Fruit fly (Drosophila melanogaster): ENCODE measurements around the gene CG7382.

CG7382 gene

DNA sequence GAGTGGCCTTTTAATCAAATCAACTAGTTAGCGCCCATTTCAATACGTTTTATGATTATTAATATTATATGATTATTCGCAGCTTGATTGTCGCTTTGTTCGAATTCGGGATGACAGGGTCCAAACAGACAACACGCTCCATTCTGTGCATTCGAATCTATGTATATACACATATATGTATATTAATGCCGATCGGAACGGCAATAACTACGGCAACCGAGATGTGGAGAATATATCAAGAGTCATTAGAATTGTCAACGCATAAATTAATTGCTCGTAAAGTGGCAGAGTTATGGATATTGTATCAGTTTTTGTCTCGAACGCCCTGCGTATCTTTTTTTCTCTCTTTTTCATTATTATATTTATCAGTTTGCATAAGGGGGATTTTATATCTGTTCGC, 16.8 kb downstream of the CG7382 start:
- TF ChIP-seq psq (GFP tag; optimal IDR thresholded peaks at IDR 0.05) (no peak), Dfd (GFP tag; optimal IDR thresholded peaks at IDR 0.05) (no peak), CrebA (GFP tag; optimal IDR thresholded peaks at IDR 0.05; ENCODE audit: borderline replicate concordance) (no peak), GATAd (GFP tag; optimal IDR thresholded peaks at IDR 0.05) (no peak)

DNA sequence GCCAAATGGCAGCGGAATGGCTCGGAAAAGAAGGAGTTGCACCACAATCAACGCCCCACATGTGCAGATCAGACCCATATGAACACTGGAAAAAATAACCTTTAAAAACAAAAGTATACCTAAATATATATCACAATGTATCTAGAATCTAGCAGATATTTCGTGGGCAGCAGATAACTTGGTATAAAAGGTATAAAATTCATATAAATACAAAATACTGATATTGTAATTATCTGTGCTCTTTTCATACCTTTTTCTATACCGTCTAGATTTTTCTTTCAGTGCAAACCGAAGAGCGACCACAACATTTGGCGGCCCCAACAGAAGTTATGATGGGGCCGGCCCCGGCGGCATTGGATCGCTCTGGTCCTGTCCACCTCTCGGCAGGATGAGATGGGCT, 18.4 kb downstream of the CG7382 start:
- TF ChIP-seq lola (GFP tag; optimal IDR thresholded peaks at IDR 0.05) = no peak
- no peak for TF ChIP-seq Vsx2 (GFP tag; optimal IDR thresholded peaks at IDR 0.05; ENCODE audit: partially characterized antibody)
- no peak for TF ChIP-seq dl (GFP tag; optimal IDR thresholded peaks at IDR 0.05; ENCODE audit: insufficient read depth in 1 of 2, partially characterized antibody in 2 of 2)
- peak; percentile 80 for TF ChIP-seq ey (GFP tag; optimal IDR thresholded peaks at IDR 0.05)
- TF ChIP-seq Mio (GFP tag; optimal IDR thresholded peaks at IDR 0.05) = no peak
- TF ChIP-seq GATAd (GFP tag; optimal IDR thresholded peaks at IDR 0.05) = no peak
- TF ChIP-seq CG9705 (GFP tag; optimal IDR thresholded peaks at IDR 0.05) = peak; percentile 45
- peak; percentile 37 for TF ChIP-seq tai (GFP tag; optimal IDR thresholded peaks at IDR 0.05)
- peak; percentile 37 for TF ChIP-seq dmrt93B (GFP tag; optimal IDR thresholded peaks at IDR 0.05)
- no peak for TF ChIP-seq Myc (optimal IDR thresholded peaks at IDR 0.05)
- no peak for TF ChIP-seq dsf (GFP tag; optimal IDR thresholded peaks at IDR 0.05; ENCODE audit: borderline replicate concordance)
- no peak for TF ChIP-seq Hr78 (GFP tag; optimal IDR thresholded peaks at IDR 0.05)
- TF ChIP-seq Jra (GFP tag; optimal IDR thresholded peaks at IDR 0.05) = peak; percentile 70
- peak; percentile 83 for TF ChIP-seq HLH106 (tag; optimal IDR thresholded peaks at IDR 0.05)
- TF ChIP-seq foxo (GFP tag; optimal IDR thresholded peaks at IDR 0.05) = peak in 1 of 2 experiments; percentile 81
- no peak for TF ChIP-seq Dif (GFP tag; optimal IDR thresholded peaks at IDR 0.05; ENCODE audit: partially characterized antibody)
- peak; percentile 72 for TF ChIP-seq psq (GFP tag; optimal IDR thresholded peaks at IDR 0.05)
- no peak for TF ChIP-seq usp (GFP tag; optimal IDR thresholded peaks at IDR 0.05)
- no peak for TF ChIP-seq Dfd (GFP tag; optimal IDR thresholded peaks at IDR 0.05)
- TF ChIP-seq Abd-B (GFP tag; optimal IDR thresholded peaks at IDR 0.05) = no peak
- no peak for TF ChIP-seq jim (GFP tag; optimal IDR thresholded peaks at IDR 0.05)
- peak; percentile 33 for TF ChIP-seq Rel (GFP tag; optimal IDR thresholded peaks at IDR 0.05)
- peak; percentile 48 for TF ChIP-seq Rel (tag; optimal IDR thresholded peaks at IDR 0.05)
- peak; percentile 72 for TF ChIP-seq brk (GFP tag; optimal IDR thresholded peaks at IDR 0.05)
- peak; percentile 72 for TF ChIP-seq br (GFP tag; optimal IDR thresholded peaks at IDR 0.05)
- TF ChIP-seq sv (GFP tag; optimal IDR thresholded peaks at IDR 0.05) = no peak
- no peak for TF ChIP-seq Hr83 (GFP tag; optimal IDR thresholded peaks at IDR 0.05; ENCODE audit: poor library complexity, severe bottlenecking)
- TF ChIP-seq rgr (GFP tag; optimal IDR thresholded peaks at IDR 0.05) = peak; percentile 76
- TF ChIP-seq pan (optimal IDR thresholded peaks at IDR 0.05) = no peak
- TF ChIP-seq h (GFP tag; optimal IDR thresholded peaks at IDR 0.05) = peak; percentile 84
- no peak for TF ChIP-seq N (GFP tag; optimal IDR thresholded peaks at IDR 0.05)
- peak; percentile 34 for TF ChIP-seq sage (GFP tag; optimal IDR thresholded peaks at IDR 0.05)
- no peak for TF ChIP-seq CG32264 (GFP tag; optimal IDR thresholded peaks at IDR 0.05)
- TF ChIP-seq woc (GFP tag; optimal IDR thresholded peaks at IDR 0.05) = peak; percentile 68
- peak; percentile 88 for TF ChIP-seq Sp1 (GFP tag; optimal IDR thresholded peaks at IDR 0.05)
- peak; percentile 87 for TF ChIP-seq fru (GFP tag; optimal IDR thresholded peaks at IDR 0.05)
- no peak for TF ChIP-seq CrebA (GFP tag; optimal IDR thresholded peaks at IDR 0.05; ENCODE audit: borderline replicate concordance)
- peak; percentile 80 for TF ChIP-seq OdsH (GFP tag; optimal IDR thresholded peaks at IDR 0.05)
- peak; percentile 58 for TF ChIP-seq Hnf4 (GFP tag; optimal IDR thresholded peaks at IDR 0.05)

DNA sequence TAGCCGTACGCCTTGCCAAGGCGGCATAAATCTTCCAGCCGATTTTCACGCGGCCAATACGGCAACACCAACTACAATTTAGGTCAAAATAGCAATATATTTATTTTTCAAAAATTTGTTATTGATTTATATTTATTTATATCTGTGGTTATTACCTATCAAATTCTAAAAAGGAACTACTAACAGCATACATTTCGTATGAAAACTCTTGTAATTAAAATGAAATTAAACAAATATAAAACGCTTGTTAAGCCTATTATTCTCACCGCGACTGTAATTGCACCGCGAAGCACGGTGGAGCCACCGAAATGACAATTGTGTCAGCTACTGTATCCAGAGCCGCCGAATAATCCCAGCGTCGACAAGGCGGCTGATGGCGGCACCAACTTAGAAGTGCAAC, 20.2 kb downstream of the CG7382 start:
- no peak for TF ChIP-seq OdsH (GFP tag; optimal IDR thresholded peaks at IDR 0.05)
- TF ChIP-seq h (GFP tag; optimal IDR thresholded peaks at IDR 0.05) = no peak
- no peak for TF ChIP-seq GATAd (GFP tag; optimal IDR thresholded peaks at IDR 0.05)
- TF ChIP-seq Hr83 (GFP tag; optimal IDR thresholded peaks at IDR 0.05; ENCODE audit: poor library complexity, severe bottlenecking) = no peak
- TF ChIP-seq Dif (GFP tag; optimal IDR thresholded peaks at IDR 0.05; ENCODE audit: partially characterized antibody) = no peak
- no peak for TF ChIP-seq CG9705 (GFP tag; optimal IDR thresholded peaks at IDR 0.05)
- no peak for TF ChIP-seq Jra (GFP tag; optimal IDR thresholded peaks at IDR 0.05)
- TF ChIP-seq fru (GFP tag; optimal IDR thresholded peaks at IDR 0.05) = no peak
- TF ChIP-seq CG32264 (GFP tag; optimal IDR thresholded peaks at IDR 0.05) = no peak
- no peak for TF ChIP-seq ey (GFP tag; optimal IDR thresholded peaks at IDR 0.05)
- no peak for TF ChIP-seq Hnf4 (GFP tag; optimal IDR thresholded peaks at IDR 0.05)
- no peak for TF ChIP-seq dmrt93B (GFP tag; optimal IDR thresholded peaks at IDR 0.05)
- TF ChIP-seq lola (GFP tag; optimal IDR thresholded peaks at IDR 0.05) = no peak
- TF ChIP-seq Mio (GFP tag; optimal IDR thresholded peaks at IDR 0.05) = no peak
- no peak for TF ChIP-seq tai (GFP tag; optimal IDR thresholded peaks at IDR 0.05)
- TF ChIP-seq woc (GFP tag; optimal IDR thresholded peaks at IDR 0.05) = no peak
- no peak for TF ChIP-seq dsf (GFP tag; optimal IDR thresholded peaks at IDR 0.05; ENCODE audit: borderline replicate concordance)

Measured in whole organism, wandering third instar larva.